Worm (Caenorhabditis elegans) whole organism, L3 larva: ENCODE results near the gene EEED8.12.

Experiments
- ama-1 ChIP-seq: fragments of 150-350 bp; optimal IDR thresholded peaks from 2 replicates; lab custom pipeline; 2018
- nhr-237 ChIP-seq: fragments of 150-350 bp; optimal IDR thresholded peaks from 2 replicates; lab custom pipeline; 2014; ENCODE audit warnings: missing biosample characterization, missing genetic modification characterization
- nhr-76 ChIP-seq: fragments of 150-350 bp; sonication (generic microtip); optimal IDR thresholded peaks from 5 replicates; lab custom pipeline; 2014; ENCODE audit warnings: missing biosample characterization, missing genetic modification characterization
- nhr-77 ChIP-seq: fragments of 150-350 bp; optimal IDR thresholded peaks from 2 replicates; lab custom pipeline; 2014; ENCODE audit warnings: missing biosample characterization, missing genetic modification characterization
- sea-2 ChIP-seq: fragments of 150-350 bp; sonication (generic microtip); optimal IDR thresholded peaks from 4 replicates; lab custom pipeline; 2014; ENCODE audit warnings: missing biosample characterization, missing genetic modification reagents, missing genetic modification characterization
- skn-1 ChIP-seq: fragments of 150-350 bp; optimal IDR thresholded peaks from 2 replicates; lab custom pipeline; 2014; ENCODE audit warnings: missing biosample characterization, missing genetic modification characterization
- unc-62 ChIP-seq: fragments of 150-350 bp; sonication (generic microtip); optimal IDR thresholded peaks from 4 replicates; lab custom pipeline; 2014; ENCODE audit warnings: missing biosample characterization, missing genetic modification reagents, missing genetic modification characterization
- ztf-4 ChIP-seq: fragments of 150-350 bp; optimal IDR thresholded peaks from 2 replicates; lab custom pipeline; 2014; ENCODE audit warnings: missing biosample characterization, missing genetic modification characterization

DNA sequence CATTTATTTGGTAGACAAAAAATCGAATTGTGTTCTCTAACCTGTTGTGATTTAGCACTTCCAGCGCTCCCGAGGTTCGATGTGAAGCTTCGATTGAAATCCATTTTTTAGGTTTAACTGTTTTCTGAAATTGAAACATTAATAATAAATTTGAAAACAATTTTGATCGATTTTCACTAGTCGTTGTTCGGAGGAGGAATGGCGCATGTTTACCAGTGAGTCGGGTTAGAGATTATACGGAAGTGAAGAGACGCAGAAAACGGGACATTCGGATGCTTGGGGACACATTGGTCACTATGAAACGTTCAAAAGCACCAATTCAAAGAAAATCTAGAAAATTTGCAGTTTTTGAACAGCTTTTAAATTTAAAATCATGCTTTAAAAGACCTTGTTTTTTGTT lies 10.0 kb downstream of the EEED8.12 start, which contains the start of gene fbxl-3:
- TF ChIP-seq nhr-77 (tag; lab: Kevin White, UChicago), result no peak
- TF ChIP-seq skn-1 (tag; lab: Kevin White, UChicago), result no peak
- no peak for TF ChIP-seq sea-2
- TF ChIP-seq nhr-76 (tag; lab: Kevin White, UChicago), result no peak
- no peak for TF ChIP-seq unc-62 (GFP tag; lab: Kevin White, UChicago)
- TF ChIP-seq ztf-4 (tag; lab: Kevin White, UChicago), result no peak
- TF ChIP-seq nhr-237, result no peak
- TF ChIP-seq ama-1 (lab: Kevin White, UChicago), result no peak
